Worm (Caenorhabditis elegans) whole organism, early embryonic: ENCODE data around the gene R02D5.3.

Experiments
- B0310.2 ChIP-seq: sonication (generic microtip); optimal IDR thresholded peaks from 2 replicates; lab custom pipeline; 2016; ENCODE audit warnings: mild to moderate bottlenecking, missing genetic modification characterization, missing compliant biosample characterization
- F13C5.2 ChIP-seq: sonication (generic microtip); optimal IDR thresholded peaks from 2 replicates; lab custom pipeline; 2017; ENCODE audit warnings: mild to moderate bottlenecking, missing genetic modification characterization, inconsistent platforms, missing compliant biosample characterization
- aly-1 ChIP-seq: sonication (generic microtip); optimal IDR thresholded peaks from 2 replicates; lab custom pipeline; 2016; ENCODE audit warnings: missing genetic modification characterization, missing compliant biosample characterization
- ama-1 ChIP-seq: fragments of 150-350 bp; optimal IDR thresholded peaks from 2 replicates; lab custom pipeline; 2014
- ceh-13 ChIP-seq: fragments of 200-800 bp; sonication (Bioruptor generic); optimal IDR thresholded peaks from 2 replicates; lab custom pipeline; 2018; ENCODE audit warnings: mild to moderate bottlenecking, missing genetic modification characterization, missing compliant biosample characterization
- ceh-36 ChIP-seq: sonication (generic microtip); optimal IDR thresholded peaks from 2 replicates; lab custom pipeline; 2016; ENCODE audit warnings: missing genetic modification characterization, inconsistent platforms, missing compliant biosample characterization
- ets-7 ChIP-seq: sonication (generic microtip); optimal IDR thresholded peaks from 2 replicates; lab custom pipeline; 2016; ENCODE audit warnings: missing genotype, missing genetic modification characterization, missing compliant biosample characterization
- flt-1 ChIP-seq: fragments of 200-800 bp; sonication (Bioruptor generic); IDR thresholded peaks from 2 replicates; pipeline ENCODE4 v1.3.6; 2022; ENCODE audit warnings: missing genetic modification characterization, missing compliant biosample characterization
- hmbx-1 ChIP-seq: sonication (generic microtip); optimal IDR thresholded peaks from 2 replicates; lab custom pipeline; 2016; ENCODE audit warnings: mild to moderate bottlenecking, missing genetic modification characterization, missing compliant biosample characterization
- hmg-4 ChIP-seq: fragments of 200-800 bp; sonication (Bioruptor generic); optimal IDR thresholded peaks from 2 replicates; lab custom pipeline; 2018; ENCODE audit warnings: mild to moderate bottlenecking, missing genetic modification characterization, missing compliant biosample characterization
- hnd-1 ChIP-seq: sonication (generic microtip); optimal IDR thresholded peaks from 2 replicates; lab custom pipeline; 2016; ENCODE audit warnings: missing genetic modification characterization, missing compliant biosample characterization
- pes-1 ChIP-seq: fragments of 200-800 bp; sonication (Bioruptor generic); IDR thresholded peaks from 2 replicates; pipeline ENCODE4 v1.3.6; 2022; ENCODE audit warnings: missing genetic modification reagents, missing genetic modification characterization, missing compliant biosample characterization
- scrt-1 ChIP-seq: fragments of 200-800 bp; sonication (Bioruptor generic); IDR thresholded peaks from 2 replicates; pipeline ENCODE4 v1.3.6; 2022; ENCODE audit warnings: missing genetic modification characterization, missing compliant biosample characterization
- sea-1 ChIP-seq: fragments of 200-800 bp; sonication (Bioruptor generic); conservative IDR thresholded peaks from 2 replicates; pipeline ENCODE4 v1.3.6; 2022; ENCODE audit warnings: missing genetic modification characterization, missing compliant biosample characterization
- tbx-11 ChIP-seq: fragments of 200-800 bp; sonication (Bioruptor generic); IDR thresholded peaks from 2 replicates; pipeline ENCODE4 v1.3.6; 2022; ENCODE audit warnings: missing genetic modification characterization, missing compliant biosample characterization
- tbx-37 ChIP-seq: fragments of 200-800 bp; sonication (Bioruptor generic); conservative IDR thresholded peaks from 2 replicates; pipeline ENCODE4 v1.3.6; 2022; ENCODE audit warnings: missing genetic modification reagents, missing genetic modification characterization, missing compliant biosample characterization
- tra-4 ChIP-seq: sonication (generic microtip); optimal IDR thresholded peaks from 2 replicates; lab custom pipeline; 2017; ENCODE audit warnings: missing genetic modification characterization, missing compliant biosample characterization

Gene R02D5.3

ce11 chrV:14498204-14498603 lies 15.2 kb downstream of the R02D5.3 start:
- TF ChIP-seq F13C5.2 (tag; lab: Kevin White, UChicago) = peak; percentile 13
- no peak for TF ChIP-seq scrt-1 (GFP tag; lab: Robert Waterston, UW)
- TF ChIP-seq flt-1 (GFP tag; lab: Robert Waterston, UW) = peak; percentile 40; the same call in 1 of the 2 replicates
- no peak for TF ChIP-seq ama-1 (lab: Kevin White, UChicago)
- no peak for TF ChIP-seq aly-1
- TF ChIP-seq sea-1 (GFP tag; lab: Robert Waterston, UW) = no peak
- TF ChIP-seq B0310.2 = no peak
- TF ChIP-seq ets-7 (tag; lab: Kevin White, UChicago) = no peak
- peak; percentile 80 for TF ChIP-seq hmg-4 (GFP tag; lab: Kevin White, UChicago)
- TF ChIP-seq hmbx-1 (tag; lab: Kevin White, UChicago) = no peak

ce11 chrV:14499074-14499864 lies 16.3 kb downstream of the R02D5.3 start:
- no peak for TF ChIP-seq B0310.2
- no peak for TF ChIP-seq tra-4 (tag; lab: Kevin White, UChicago)
- no peak for TF ChIP-seq scrt-1 (GFP tag; lab: Robert Waterston, UW)
- no peak for TF ChIP-seq sea-1 (GFP tag; lab: Robert Waterston, UW)
- no peak for TF ChIP-seq ceh-13 (GFP tag; lab: Kevin White, UChicago)
- TF ChIP-seq flt-1 (GFP tag; lab: Robert Waterston, UW) = no peak
- no peak for TF ChIP-seq ama-1 (lab: Kevin White, UChicago)
- no peak for TF ChIP-seq hmbx-1 (tag; lab: Kevin White, UChicago)
- TF ChIP-seq aly-1 = no peak
- no peak for TF ChIP-seq F13C5.2 (tag; lab: Kevin White, UChicago)
- no peak for TF ChIP-seq hnd-1
- TF ChIP-seq tbx-37 (GFP tag; lab: Robert Waterston, UW) = no peak

- TF ChIP-seq F13C5.2 (tag; lab: Kevin White, UChicago) (no peak), sea-1 (GFP tag; lab: Robert Waterston, UW) (no peak), B0310.2 (no peak), ama-1 (lab: Kevin White, UChicago) (no peak), ets-7 (tag; lab: Kevin White, UChicago) (no peak), hmg-4 (GFP tag; lab: Kevin White, UChicago) (no peak), aly-1 (no peak), ceh-36 (tag; lab: Kevin White, UChicago) (no peak), scrt-1 (GFP tag; lab: Robert Waterston, UW) (no peak), hnd-1 (no peak), ceh-13 (GFP tag; lab: Kevin White, UChicago) (no peak), tbx-37 (GFP tag; lab: Robert Waterston, UW) (no peak), hmbx-1 (tag; lab: Kevin White, UChicago) (no peak), tbx-11 (GFP tag; lab: Robert Waterston, UW) (no peak), flt-1 (GFP tag; lab: Robert Waterston, UW) (no peak), pes-1 (GFP tag; lab: Robert Waterston, UW) (no peak)
Measured at ce11 chrV:14500554-14500953, 17.6 kb downstream of the R02D5.3 start.

- TF ChIP-seq flt-1 (GFP tag; lab: Robert Waterston, UW) = peak; percentile 28; the same call in 1 of the 2 replicates
- TF ChIP-seq tbx-11 (GFP tag; lab: Robert Waterston, UW) = no peak
- peak; percentile 1 for TF ChIP-seq B0310.2
- no peak for TF ChIP-seq ceh-36 (tag; lab: Kevin White, UChicago)
- TF ChIP-seq hmg-4 (GFP tag; lab: Kevin White, UChicago) = peak; percentile 70
Measured at ce11 chrV:14501136-14501535, 18.2 kb downstream of the R02D5.3 start, which contains the start of gene R02D5.24. Gene R02D5.24 (plus strand): TSS chrV:14501340.

ce11 chrV:14503065-14503464 lies 20.1 kb downstream of the R02D5.3 start:
- no peak for TF ChIP-seq ceh-13 (GFP tag; lab: Kevin White, UChicago)
- no peak for TF ChIP-seq tbx-37 (GFP tag; lab: Robert Waterston, UW)
- no peak for TF ChIP-seq ama-1 (lab: Kevin White, UChicago)
- no peak for TF ChIP-seq tbx-11 (GFP tag; lab: Robert Waterston, UW)
- TF ChIP-seq F13C5.2 (tag; lab: Kevin White, UChicago) = no peak
- TF ChIP-seq ets-7 (tag; lab: Kevin White, UChicago) = no peak
- TF ChIP-seq pes-1 (GFP tag; lab: Robert Waterston, UW) = no peak
- no peak for TF ChIP-seq aly-1
- TF ChIP-seq B0310.2 = no peak
- no peak for TF ChIP-seq scrt-1 (GFP tag; lab: Robert Waterston, UW)
- TF ChIP-seq flt-1 (GFP tag; lab: Robert Waterston, UW) = no peak
- TF ChIP-seq tra-4 (tag; lab: Kevin White, UChicago) = no peak
- no peak for TF ChIP-seq ceh-36 (tag; lab: Kevin White, UChicago)
- no peak for TF ChIP-seq hmbx-1 (tag; lab: Kevin White, UChicago)
- TF ChIP-seq hnd-1 = no peak
- TF ChIP-seq hmg-4 (GFP tag; lab: Kevin White, UChicago) = no peak
- TF ChIP-seq sea-1 (GFP tag; lab: Robert Waterston, UW) = no peak

- TF ChIP-seq ceh-36 (tag; lab: Kevin White, UChicago) (no peak), pes-1 (GFP tag; lab: Robert Waterston, UW) (no peak), ama-1 (lab: Kevin White, UChicago) (no peak), hmg-4 (GFP tag; lab: Kevin White, UChicago) (no peak)
Measured at ce11 chrV:14504120-14504519, 21.2 kb downstream of the R02D5.3 start.

ce11 chrV:14504774-14505173 lies 21.8 kb downstream of the R02D5.3 start:
- TF ChIP-seq tra-4 (tag; lab: Kevin White, UChicago) = no peak
- TF ChIP-seq ceh-36 (tag; lab: Kevin White, UChicago) = no peak
- TF ChIP-seq scrt-1 (GFP tag; lab: Robert Waterston, UW) = 0 out of 2 replicates have a peak, but pooled peaks have one; percentile 49
- no peak for TF ChIP-seq ets-7 (tag; lab: Kevin White, UChicago)
- no peak for TF ChIP-seq flt-1 (GFP tag; lab: Robert Waterston, UW)
- TF ChIP-seq hmbx-1 (tag; lab: Kevin White, UChicago) = no peak
- no peak for TF ChIP-seq F13C5.2 (tag; lab: Kevin White, UChicago)
- TF ChIP-seq tbx-37 (GFP tag; lab: Robert Waterston, UW) = no peak
- TF ChIP-seq pes-1 (GFP tag; lab: Robert Waterston, UW) = peak; percentile 29; the same call in 1 of the 2 replicates
- no peak for TF ChIP-seq hnd-1
- TF ChIP-seq ceh-13 (GFP tag; lab: Kevin White, UChicago) = no peak
- TF ChIP-seq tbx-11 (GFP tag; lab: Robert Waterston, UW) = no peak
- no peak for TF ChIP-seq ama-1 (lab: Kevin White, UChicago)
- TF ChIP-seq aly-1 = no peak
- no peak for TF ChIP-seq B0310.2
- 0 out of 2 replicates have a peak, but pooled peaks have one; percentile 45 for TF ChIP-seq sea-1 (GFP tag; lab: Robert Waterston, UW)
- TF ChIP-seq hmg-4 (GFP tag; lab: Kevin White, UChicago) = peak; percentile 44
